Fruit fly (Drosophila melanogaster): ENCODE data around the gene cact.

Gene cact

DNA sequence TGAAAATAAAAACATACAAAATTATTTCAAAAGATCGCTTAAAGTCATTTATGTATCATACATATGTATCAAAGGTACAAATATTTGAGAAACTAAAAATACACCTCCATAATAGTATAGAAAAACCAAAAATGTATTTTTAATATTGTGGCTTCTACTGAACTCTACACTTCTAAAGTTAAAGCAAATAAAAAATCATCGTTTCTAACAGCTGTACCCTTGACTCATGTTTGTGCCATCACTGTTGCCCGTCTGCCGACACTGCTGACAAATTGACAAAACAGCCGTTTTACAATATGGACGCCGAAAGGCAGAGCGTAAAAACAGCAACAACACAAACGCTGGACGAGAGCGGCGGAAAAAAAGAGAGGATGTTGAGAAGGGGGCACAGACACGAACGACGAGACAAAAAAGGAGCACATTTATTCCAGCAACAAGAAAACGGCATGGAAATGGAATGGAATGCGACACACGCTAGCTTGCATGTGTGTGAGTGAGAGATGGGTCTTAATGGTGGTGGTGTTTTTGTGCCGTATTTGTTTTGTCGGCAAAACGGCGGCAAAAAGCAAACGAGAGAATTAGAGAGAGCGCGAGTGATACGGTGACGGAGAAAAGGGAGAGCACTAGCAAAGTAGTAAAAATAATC is 39.5 kb downstream of the cact start (continued):
- peak; percentile 97 for TF ChIP-seq Med (GFP tag)
- TF ChIP-seq Sry-β (GFP tag; optimal IDR thresholded peaks at IDR 0.05), result peak; percentile 86
- no peak for TF ChIP-seq stc (GFP tag; IDR thresholded peaks at IDR 0.05)
- TF ChIP-seq dmrt11E (tag; optimal IDR thresholded peaks at IDR 0.05), result peak; percentile 81
- TF ChIP-seq exex (tag; optimal IDR thresholded peaks at IDR 0.05), result peak; percentile 44
- peak in 1 of 2 experiments; percentile 60 for TF ChIP-seq tll (GFP tag; optimal IDR thresholded peaks at IDR 0.05)
- TF ChIP-seq CG6791 (GFP tag; IDR thresholded peaks at IDR 0.05; ENCODE audit: partially characterized antibody), result no peak
- peak; percentile 90 for TF ChIP-seq CG15479 (GFP tag; optimal IDR thresholded peaks at IDR 0.05)
- no peak for TF ChIP-seq CG14667 (GFP tag; IDR thresholded peaks at IDR 0.05)
- no peak for TF ChIP-seq D (optimal IDR thresholded peaks at IDR 0.05)
- peak; percentile 72 for TF ChIP-seq D (GFP tag; optimal IDR thresholded peaks at IDR 0.05)
- TF ChIP-seq Adf1 (GFP tag; IDR thresholded peaks at IDR 0.05), result no peak

- TF ChIP-seq CG6683 (GFP tag; optimal IDR thresholded peaks at IDR 0.05) (peak; percentile 33), Neu2 (GFP tag; optimal IDR thresholded peaks at IDR 0.05; ENCODE audit: borderline replicate concordance) (peak; percentile 63), CG7745 (tag; optimal IDR thresholded peaks at IDR 0.05) (peak; percentile 17), CG10321 (GFP tag; IDR thresholded peaks at IDR 0.05) (no peak), ttk (GFP tag; IDR thresholded peaks at IDR 0.05) (no peak), CG31365 (tag; optimal IDR thresholded peaks at IDR 0.05) (peak; percentile 63), lab (GFP tag; optimal IDR thresholded peaks at IDR 0.05) (peak; percentile 91), wek (GFP tag; optimal IDR thresholded peaks at IDR 0.05) (peak; percentile 68), CoRest (tag; optimal IDR thresholded peaks at IDR 0.05) (peak; percentile 91), dpn (GFP tag; optimal IDR thresholded peaks at IDR 0.05) (peak; percentile 80 to 86), CG13775 (GFP tag; optimal IDR thresholded peaks at IDR 0.05) (peak; percentile 78), CG17359 (tag; optimal IDR thresholded peaks at IDR 0.05) (peak; percentile 94), cato (GFP tag; optimal IDR thresholded peaks at IDR 0.05; ENCODE audit: borderline replicate concordance) (peak; percentile 71), fru (optimal IDR thresholded peaks at IDR 0.05) (no peak), lilli (GFP tag; optimal IDR thresholded peaks at IDR 0.05) (peak; percentile 86), CG7786 (GFP tag; optimal IDR thresholded peaks at IDR 0.05) (peak; percentile 93), CG6765 (GFP tag; optimal IDR thresholded peaks at IDR 0.05) (peak; percentile 15), HLH4C (GFP tag; IDR thresholded peaks at IDR 0.05; ENCODE audit: partially characterized antibody) (no peak), CG15696 (tag; optimal IDR thresholded peaks at IDR 0.05) (peak; percentile 80), gfzf (GFP tag; optimal IDR thresholded peaks at IDR 0.05) (no peak), CG14860 (GFP tag; IDR thresholded peaks at IDR 0.05; ENCODE audit: partially characterized antibody) (no peak), D19B (GFP tag; optimal IDR thresholded peaks at IDR 0.05) (peak; percentile 75), hb (GFP tag; IDR thresholded peaks at IDR 0.05; ENCODE audit: partially characterized antibody) (no peak), chm (GFP tag; IDR thresholded peaks at IDR 0.05) (no peak), exex (tag; optimal IDR thresholded peaks at IDR 0.05) (peak; percentile 39), Poxn (GFP tag; IDR thresholded peaks at IDR 0.05) (no peak), B-H2 (GFP tag; optimal IDR thresholded peaks at IDR 0.05) (peak; percentile 13), eve (GFP tag; optimal IDR thresholded peaks at IDR 0.05) (peak in 1 of 2 experiments; percentile 23), Kr (GFP tag; optimal IDR thresholded peaks at IDR 0.05) (peak; percentile 15), CG16815 (GFP tag; optimal IDR thresholded peaks at IDR 0.05) (peak; percentile 78), Optix (GFP tag; IDR thresholded peaks at IDR 0.05) (no peak), yki (optimal IDR thresholded peaks at IDR 0.05) (peak; percentile 41), Sry-β (GFP tag; optimal IDR thresholded peaks at IDR 0.05) (no peak), CG8944 (GFP tag; optimal IDR thresholded peaks at IDR 0.05) (peak; percentile 84), CG12155 (GFP tag; optimal IDR thresholded peaks at IDR 0.05) (peak; percentile 87), Xbp1 (GFP tag; optimal IDR thresholded peaks at IDR 0.05) (peak; percentile 93), CG14050 (GFP tag; IDR thresholded peaks at IDR 0.05) (no peak)
Observed at dm6 chr2L:16285692-16286359, 40.2 kb downstream of the cact start.

Data from whole organism, embryonic.